Worm (Caenorhabditis elegans): ENCODE results near the gene D2045.5.

The D2045.5 gene

DNA sequence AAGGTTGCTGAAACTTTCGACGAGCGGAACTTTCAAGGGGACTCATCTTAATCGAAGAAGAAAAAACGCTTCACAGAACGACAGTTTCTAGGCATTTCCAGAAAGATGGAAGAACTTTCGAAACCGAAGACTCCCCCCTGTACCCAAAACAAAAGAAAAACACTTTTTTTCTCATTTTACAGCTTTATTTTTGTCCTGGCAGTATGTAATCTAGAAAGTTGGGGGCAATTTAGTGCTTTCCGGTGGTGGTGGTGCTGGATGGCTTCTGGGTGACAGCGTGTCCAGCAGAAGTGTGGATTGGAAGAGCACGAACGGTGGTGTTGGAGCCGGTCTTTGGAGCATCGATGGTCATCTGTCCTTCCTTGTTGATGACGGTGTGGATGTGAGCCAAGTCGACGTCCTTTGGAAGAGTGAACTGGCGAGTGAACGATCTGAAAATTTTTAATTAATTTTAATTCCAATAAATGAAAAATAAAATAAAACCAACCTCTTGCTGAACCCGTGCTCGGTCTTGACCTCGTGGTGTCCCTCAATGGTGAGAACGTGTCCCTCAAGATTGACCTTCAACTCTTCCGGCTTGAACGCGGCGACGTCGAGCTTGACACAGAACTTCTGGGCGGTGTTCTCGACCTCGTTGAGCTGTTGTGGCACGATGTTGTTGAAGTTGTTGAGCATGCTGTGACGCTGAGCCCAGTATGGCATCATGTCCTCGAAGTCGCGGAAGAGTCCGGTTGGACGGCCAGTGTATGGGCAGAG lies 36.7 kb upstream of the D2045.5 start:
- TF ChIP-seq C04F5.9 (tag; optimal IDR thresholded peaks at IDR 0.05) (no peak), efl-1 (optimal IDR thresholded peaks at IDR 0.05) (no peak), efl-1 (GFP tag; optimal IDR thresholded peaks at IDR 0.05 in 1 of 2) (peak in 1 of 2 experiments; percentile 1)

- TF ChIP-seq nhr-11 (tag; optimal IDR thresholded peaks at IDR 0.05), result no peak
- peak; percentile 82 for TF ChIP-seq fkh-8 (tag; optimal IDR thresholded peaks at IDR 0.05)
- peak in 1 of 2 experiments; percentile 17 for TF ChIP-seq mdl-1 (tag; optimal IDR thresholded peaks at IDR 0.05)
- no peak for TF ChIP-seq hpl-2 (GFP tag; optimal IDR thresholded peaks at IDR 0.05)
- TF ChIP-seq unc-98 (GFP tag; IDR thresholded peaks at IDR 0.05), result no peak
- no peak for TF ChIP-seq Y116A8C.19 (tag; optimal IDR thresholded peaks at IDR 0.05; ENCODE audit: borderline replicate concordance)
- TF ChIP-seq isw-1 (GFP tag; IDR thresholded peaks at IDR 0.05), result peak; percentile 54
- peak; percentile 78 for TF ChIP-seq skn-1 (tag; optimal IDR thresholded peaks at IDR 0.05)
- TF ChIP-seq nhr-84 (tag; optimal IDR thresholded peaks at IDR 0.05), result no peak
- TF ChIP-seq fkh-4 (tag; optimal IDR thresholded peaks at IDR 0.05; ENCODE audit: borderline replicate concordance), result no peak
- TF ChIP-seq ceh-82 (tag; optimal IDR thresholded peaks at IDR 0.05), result peak; percentile 84 to 90 (median 87)
- TF ChIP-seq F16B12.6 (tag; optimal IDR thresholded peaks at IDR 0.05), result peak; percentile 53
- no peak for TF ChIP-seq pag-3 (tag; optimal IDR thresholded peaks at IDR 0.05; ENCODE audit: borderline replicate concordance, insufficient read depth)
- TF ChIP-seq zag-1 (tag; optimal IDR thresholded peaks at IDR 0.05), result no peak
- TF ChIP-seq vab-15 (tag; optimal IDR thresholded peaks at IDR 0.05), result no peak
- no peak for TF ChIP-seq elt-2 (tag; optimal IDR thresholded peaks at IDR 0.05)
- no peak for TF ChIP-seq ceh-88 (GFP tag; IDR thresholded peaks at IDR 0.05)
- TF ChIP-seq nhr-76 (tag; optimal IDR thresholded peaks at IDR 0.05), result no peak
- TF ChIP-seq mep-1 (tag; optimal IDR thresholded peaks at IDR 0.05), result peak; percentile 88
- TF ChIP-seq tlp-1 (tag; optimal IDR thresholded peaks at IDR 0.05), result no peak
- peak; percentile 89 for TF ChIP-seq C16A3.4 (tag; optimal IDR thresholded peaks at IDR 0.05)
- peak; percentile 84 for TF ChIP-seq nhr-20 (tag; optimal IDR thresholded peaks at IDR 0.05)
- peak; percentile 98 for TF ChIP-seq unc-130 (tag; optimal IDR thresholded peaks at IDR 0.05)
- peak; percentile 87 to 89 for TF ChIP-seq lsy-2 (tag; optimal IDR thresholded peaks at IDR 0.05)
- peak; percentile 15 for TF ChIP-seq ztf-4 (tag; optimal IDR thresholded peaks at IDR 0.05)
- TF ChIP-seq fos-1 (tag; optimal IDR thresholded peaks at IDR 0.05), result peak; percentile 39
- TF ChIP-seq elt-3 (tag; optimal IDR thresholded peaks at IDR 0.05), result peak in 2 of 6 experiments; percentile 47 to 88
- no peak for TF ChIP-seq nhr-12 (tag; optimal IDR thresholded peaks at IDR 0.05)
- no peak for TF ChIP-seq unc-30 (tag; optimal IDR thresholded peaks at IDR 0.05)
- no peak for TF ChIP-seq ets-5 (GFP tag; IDR thresholded peaks at IDR 0.05)
- TF ChIP-seq nhr-28 (tag; optimal IDR thresholded peaks at IDR 0.05), result no peak
- no peak for TF ChIP-seq jun-1 (tag; optimal IDR thresholded peaks at IDR 0.05)
- TF ChIP-seq nhr-19 (GFP tag; conservative IDR thresholded peaks at IDR 0.05), result peak; percentile 81
- TF ChIP-seq nhr-85 (tag), result peak; percentile 81
- TF ChIP-seq nhr-90 (tag; optimal IDR thresholded peaks at IDR 0.05; ENCODE audit: poor library complexity), result peak; percentile 72
- no peak for TF ChIP-seq mab-9 (GFP tag; IDR thresholded peaks at IDR 0.05)
- peak; percentile 31 for TF ChIP-seq pax-3 (tag; optimal IDR thresholded peaks at IDR 0.05)
- no peak for TF ChIP-seq pqm-1 (tag; optimal IDR thresholded peaks at IDR 0.05)
- no peak for TF ChIP-seq unc-62 (GFP tag; optimal IDR thresholded peaks at IDR 0.05)
- no peak for TF ChIP-seq grh-1 (GFP tag; IDR thresholded peaks at IDR 0.05)
- no peak for TF ChIP-seq zip-4 (GFP tag; optimal IDR thresholded peaks at IDR 0.05)
- TF ChIP-seq nhr-47 (tag; optimal IDR thresholded peaks at IDR 0.05), result peak; percentile 80
- TF ChIP-seq egl-13 (tag; optimal IDR thresholded peaks at IDR 0.05), result peak; percentile 60
- peak; percentile 84 for TF ChIP-seq rnt-1 (tag; optimal IDR thresholded peaks at IDR 0.05)
- no peak for TF ChIP-seq lir-3 (tag; optimal IDR thresholded peaks at IDR 0.05; ENCODE audit: poor library complexity)
- peak; percentile 88 for TF ChIP-seq lin-15B (tag; optimal IDR thresholded peaks at IDR 0.05)
- peak; percentile 84 to 88 for TF ChIP-seq lin-35 (GFP tag; optimal IDR thresholded peaks at IDR 0.05)
These were observed 35.8 kb upstream of the D2045.5 start, which contains the start of the genes taf-11.3 and urm-1 for ce11 chrIII:10505182-10505581. Gene taf-11.3 (minus strand): TSS chrIII:10505250. Gene urm-1 (plus strand): TSS chrIII:10505480.

Measured in whole organism, L1 larva.